Worm (Caenorhabditis elegans) whole organism, L4 larva: ENCODE measurements around the gene W02D7.12.

ENCODE experiments used
- ceh-82 ChIP-seq: sonication (generic microtip); optimal IDR thresholded peaks from 2 replicates; lab custom pipeline; 2017; ENCODE audit warnings: missing biosample characterization, missing genetic modification characterization
- fkh-10 ChIP-seq: fragments of 150-350 bp; optimal IDR thresholded peaks from 2 replicates; lab custom pipeline; 2014; ENCODE audit warnings: missing biosample characterization, missing genetic modification reagents, missing genetic modification characterization
- nhr-102 ChIP-seq: sonication (generic microtip); optimal IDR thresholded peaks from 2 replicates; lab custom pipeline; 2016; ENCODE audit warnings: mild to moderate bottlenecking, missing genetic modification characterization, moderate library complexity, missing compliant biosample characterization
- nhr-237 ChIP-seq: sonication (generic microtip); optimal IDR thresholded peaks from 2 replicates; lab custom pipeline; 2017; ENCODE audit warnings: missing biosample characterization, missing genetic modification characterization
- nhr-76 ChIP-seq: fragments of 150-350 bp; optimal IDR thresholded peaks from 2 replicates; lab custom pipeline; 2014; ENCODE audit warnings: missing biosample characterization, missing genetic modification characterization
- snpc-4 ChIP-seq: fragments of 150-350 bp; optimal IDR thresholded peaks from 2 replicates; lab custom pipeline; 2014; ENCODE audit warnings: missing biosample characterization, missing genetic modification characterization
- unc-130 ChIP-seq: sonication (generic microtip); optimal IDR thresholded peaks from 2 replicates; lab custom pipeline; 2016; ENCODE audit warnings: missing genetic modification reagents, missing genetic modification characterization, missing compliant biosample characterization
- ztf-7 ChIP-seq: fragments of 150-350 bp; optimal IDR thresholded peaks from 2 replicates; lab custom pipeline; 2014; ENCODE audit warnings: missing biosample characterization, missing genetic modification characterization

DNA sequence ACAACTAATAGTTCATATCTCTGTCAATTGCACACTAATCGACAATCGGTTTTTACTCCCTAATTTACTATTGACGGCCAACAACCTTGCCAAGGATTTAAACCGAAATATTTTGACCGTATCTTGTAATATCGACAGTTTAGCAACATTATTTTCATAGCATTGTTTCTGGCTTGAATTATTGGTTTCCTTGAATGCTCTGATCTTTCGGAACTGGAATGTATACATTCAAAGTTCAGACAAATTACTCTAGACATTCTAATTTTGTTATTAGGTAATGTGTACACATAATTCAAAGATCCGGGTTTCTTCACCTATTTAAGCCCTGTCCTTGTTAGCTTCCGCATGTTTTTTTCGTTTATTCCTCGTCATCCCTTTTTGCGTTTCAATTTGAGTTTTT is 47.4 kb upstream of the W02D7.12 start, which contains the start of gene C16D9.9:
- no peak for TF ChIP-seq fkh-10 (GFP tag; lab: Kevin White, UChicago)
- TF ChIP-seq snpc-4: no peak
- no peak for TF ChIP-seq ceh-82
- TF ChIP-seq nhr-237 (tag; lab: Kevin White, UChicago): no peak
- TF ChIP-seq nhr-76: no peak
- no peak for TF ChIP-seq unc-130 (GFP tag; lab: Kevin White, UChicago)
- TF ChIP-seq ztf-7 (tag; lab: Kevin White, UChicago): no peak
- TF ChIP-seq nhr-102 (tag; lab: Kevin White, UChicago): no peak
